Worm (Caenorhabditis elegans): ENCODE data around the gene str-205.

- TF ChIP-seq dao-5 (tag; optimal IDR thresholded peaks at IDR 0.05): no peak
- no peak for TF ChIP-seq W03F9.2 (tag; optimal IDR thresholded peaks at IDR 0.05)
- TF ChIP-seq him-1 (tag; optimal IDR thresholded peaks at IDR 0.05): no peak
Measured at ce11 chrV:4956529-4956928, 26.8 kb upstream of the str-205 start, which contains the start of gene str-208.
